Worm (Caenorhabditis elegans) whole organism, L4 larva: ENCODE results near the gene twk-3.

Experiments used
- F10B5.3 ChIP-seq: sonication (generic microtip); optimal IDR thresholded peaks from 2 replicates; lab custom pipeline; 2016; ENCODE audit warnings: mild to moderate bottlenecking, missing genetic modification characterization, missing compliant biosample characterization
- F26F4.8 ChIP-seq: fragments of 200-800 bp; sonication (Bioruptor generic); conservative IDR thresholded peaks from 2 replicates; pipeline ENCODE4 v1.3.6; 2022; ENCODE audit warnings: missing genetic modification characterization, missing compliant biosample characterization
- F44E2.7 ChIP-seq: fragments of 200-800 bp; sonication (Bioruptor generic); IDR thresholded peaks from 2 replicates; pipeline ENCODE4 v2.1.2; 2022; ENCODE audit warnings: missing genetic modification characterization, missing compliant biosample characterization
- F49E8.2 ChIP-seq: sonication (generic microtip); optimal IDR thresholded peaks from 2 replicates; lab custom pipeline; 2016; ENCODE audit warnings: missing compliant biosample characterization, mild to moderate bottlenecking, missing genetic modification characterization, borderline replicate concordance
- T20F7.1 ChIP-seq: fragments of 200-800 bp; sonication (Bioruptor generic); optimal IDR thresholded peaks from 2 replicates; lab custom pipeline; 2018; ENCODE audit warnings: mild to moderate bottlenecking, missing genetic modification characterization, missing compliant biosample characterization
- T26A8.4 ChIP-seq: fragments of 200-800 bp; sonication (Bioruptor generic); IDR thresholded peaks from 2 replicates; pipeline ENCODE4 v1.3.6; 2022; ENCODE audit warnings: missing genetic modification characterization, missing compliant biosample characterization
- Y48G9A.11 ChIP-seq: fragments of 200-800 bp; sonication (Bioruptor generic); IDR thresholded peaks from 2 replicates; pipeline ENCODE4 v1.3.6; 2022; ENCODE audit warnings: missing genetic modification reagents, missing genetic modification characterization, missing compliant biosample characterization
- Y5F2A.4 ChIP-seq: fragments of 200-800 bp; sonication (Bioruptor generic); optimal IDR thresholded peaks from 2 replicates; lab custom pipeline; 2018; ENCODE audit warnings: mild to moderate bottlenecking, missing genetic modification characterization, missing compliant biosample characterization
- Y75B8A.6 ChIP-seq: fragments of 200-800 bp; sonication (Bioruptor generic); IDR thresholded peaks from 2 replicates; pipeline ENCODE4 v1.3.6; 2022; ENCODE audit warnings: missing genetic modification reagents, missing genetic modification characterization, missing compliant biosample characterization
- ceh-82 ChIP-seq: sonication (generic microtip); optimal IDR thresholded peaks from 2 replicates; lab custom pipeline; 2017; ENCODE audit warnings: missing biosample characterization, missing genetic modification characterization
- cey-2 ChIP-seq: sonication (generic microtip); optimal IDR thresholded peaks from 3 replicates; lab custom pipeline; 2017; ENCODE audit warnings: missing genetic modification characterization, mild to moderate bottlenecking, missing compliant biosample characterization, antibody characterized with exemption, borderline replicate concordance; ENCODE audit not compliant: insufficient read depth
- daf-12 ChIP-seq: fragments of 150-350 bp; optimal IDR thresholded peaks from 2 replicates; lab custom pipeline; 2014; ENCODE audit warnings: missing biosample characterization, missing genetic modification reagents, missing genetic modification characterization
- daf-16 ChIP-seq, 3 experiments: sonication (generic microtip); optimal IDR thresholded peaks; 2 replicates each; lab custom pipeline; 2016 to 2017; ENCODE audit warnings: missing genetic modification characterization in 3 of 3, missing genetic modification reagents in 3 of 3, mild to moderate bottlenecking in 2 of 3, missing compliant biosample characterization in 2 of 3, missing biosample characterization in 1 of 3, moderate library complexity in 1 of 3
- daf-19 ChIP-seq: fragments of 200-800 bp; sonication (Bioruptor generic); conservative IDR thresholded peaks from 2 replicates; pipeline ENCODE4 v1.3.6; 2022; ENCODE audit warnings: missing genetic modification characterization, missing compliant biosample characterization
- daf-8 ChIP-seq: fragments of 200-800 bp; sonication (Bioruptor generic); IDR thresholded peaks from 2 replicates; pipeline ENCODE4 v1.3.6; 2022; ENCODE audit warnings: missing genetic modification characterization, missing compliant biosample characterization
- dmd-6 ChIP-seq: fragments of 200-800 bp; sonication (Bioruptor generic); IDR thresholded peaks from 2 replicates; pipeline ENCODE4 v1.3.6; 2022; ENCODE audit warnings: missing genetic modification reagents, missing genetic modification characterization, missing compliant biosample characterization
- dpl-1 ChIP-seq: fragments of 150-350 bp; optimal IDR thresholded peaks from 2 replicates; lab custom pipeline; 2014; ENCODE audit warnings: missing biosample characterization, missing genetic modification reagents, missing genetic modification characterization
- dve-1 ChIP-seq: sonication (generic microtip); optimal IDR thresholded peaks from 2 replicates; lab custom pipeline; 2017; ENCODE audit warnings: antibody characterized with exemption, mild to moderate bottlenecking, missing genetic modification characterization, missing compliant biosample characterization; ENCODE audit not compliant: insufficient read depth
- egl-43 ChIP-seq: fragments of 200-800 bp; sonication (Bioruptor generic); IDR thresholded peaks from 2 replicates; pipeline ENCODE4 v1.3.6; 2022; ENCODE audit warnings: missing genetic modification reagents, missing genetic modification characterization, missing compliant biosample characterization
- fos-1 ChIP-seq: fragments of 150-350 bp; optimal IDR thresholded peaks from 2 replicates; lab custom pipeline; 2014; ENCODE audit warnings: missing biosample characterization, missing genetic modification characterization
- gei-8 ChIP-seq: fragments of 200-800 bp; sonication (Bioruptor generic); optimal IDR thresholded peaks from 2 replicates; lab custom pipeline; 2018; ENCODE audit warnings: mild to moderate bottlenecking, missing genetic modification characterization, missing compliant biosample characterization
- hif-1 ChIP-seq, 2 experiments: sonication (generic microtip); optimal IDR thresholded peaks; 2 replicates each; lab custom pipeline; 2016 to 2017; ENCODE audit warnings: missing compliant biosample characterization in 2 of 2, missing genetic modification characterization in 2 of 2, missing genetic modification reagents in 2 of 2, missing genotype in 2 of 2, mild to moderate bottlenecking in 1 of 2
- jun-1 ChIP-seq: fragments of 150-350 bp; optimal IDR thresholded peaks from 2 replicates; lab custom pipeline; 2014; ENCODE audit warnings: missing biosample characterization, missing genetic modification reagents, missing genetic modification characterization
- lin-15B ChIP-seq: fragments of 150-350 bp; sonication (generic microtip); optimal IDR thresholded peaks from 3 replicates; lab custom pipeline; 2014; ENCODE audit warnings: missing biosample characterization, missing genetic modification characterization
- lin-38 ChIP-seq: fragments of 200-800 bp; sonication (Bioruptor generic); IDR thresholded peaks from 2 replicates; pipeline ENCODE4 v1.3.6; 2022; ENCODE audit warnings: missing genetic modification reagents, missing genetic modification characterization, missing compliant biosample characterization
- lin-39 ChIP-seq: fragments of 150-350 bp; optimal IDR thresholded peaks from 2 replicates; lab custom pipeline; 2014; ENCODE audit warnings: missing biosample characterization, missing genetic modification reagents, missing genetic modification characterization
- lsy-2 ChIP-seq, 2 experiments: fragments of 150-350 bp in 1 of 2; sonication (generic microtip) in 1 of 2; optimal IDR thresholded peaks; 2 replicates each; lab custom pipeline; 2014 to 2017; ENCODE audit warnings: missing biosample characterization in 2 of 2, missing genetic modification characterization in 2 of 2
- madf-9 ChIP-seq: fragments of 200-800 bp; sonication (Bioruptor generic); conservative IDR thresholded peaks from 2 replicates; pipeline ENCODE4 v1.3.6; 2022; ENCODE audit warnings: missing genetic modification reagents, missing genetic modification characterization, missing compliant biosample characterization
- mdl-1 ChIP-seq, 2 experiments: fragments of 150-350 bp in 1 of 2; sonication (generic microtip) in 1 of 2; optimal IDR thresholded peaks; 2 replicates each; lab custom pipeline; 2014 to 2017; ENCODE audit warnings: missing biosample characterization in 2 of 2, missing genetic modification characterization in 2 of 2
- mdt-29 ChIP-seq: fragments of 200-800 bp; sonication (Bioruptor generic); IDR thresholded peaks from 2 replicates; pipeline ENCODE4 v1.3.6; 2022; ENCODE audit warnings: missing genetic modification reagents, missing genetic modification characterization, missing compliant biosample characterization
- mes-2 ChIP-seq: sonication (generic microtip); optimal IDR thresholded peaks from 2 replicates; lab custom pipeline; 2016; ENCODE audit warnings: missing genotype, mild to moderate bottlenecking, missing genetic modification characterization, missing compliant biosample characterization; ENCODE audit not compliant: poor library complexity, severe bottlenecking
- mxl-2 ChIP-seq: fragments of 200-800 bp; sonication (Bioruptor generic); conservative IDR thresholded peaks from 2 replicates; pipeline ENCODE4 v1.3.6; 2022; ENCODE audit warnings: missing genetic modification reagents, missing genetic modification characterization, missing compliant biosample characterization
- nhr-10 ChIP-seq: fragments of 150-350 bp; optimal IDR thresholded peaks from 2 replicates; lab custom pipeline; 2014; ENCODE audit warnings: missing biosample characterization, missing genetic modification characterization
- nhr-102 ChIP-seq: sonication (generic microtip); optimal IDR thresholded peaks from 2 replicates; lab custom pipeline; 2016; ENCODE audit warnings: mild to moderate bottlenecking, missing genetic modification characterization, moderate library complexity, missing compliant biosample characterization
- nhr-237 ChIP-seq: sonication (generic microtip); optimal IDR thresholded peaks from 2 replicates; lab custom pipeline; 2017; ENCODE audit warnings: missing biosample characterization, missing genetic modification characterization
- nhr-28 ChIP-seq: fragments of 150-350 bp; optimal IDR thresholded peaks from 2 replicates; lab custom pipeline; 2014; ENCODE audit warnings: missing biosample characterization, missing genetic modification characterization
- nhr-6 ChIP-seq: fragments of 150-350 bp; optimal IDR thresholded peaks from 2 replicates; lab custom pipeline; 2014; ENCODE audit warnings: missing biosample characterization, missing genetic modification characterization
- nhr-77 ChIP-seq: fragments of 150-350 bp; optimal IDR thresholded peaks from 2 replicates; lab custom pipeline; 2014; ENCODE audit warnings: missing biosample characterization, missing genetic modification characterization
- pha-4 ChIP-seq, 2 experiments: fragments of 150-350 bp in 1 of 2; fragments of 200-800 bp in 1 of 2; sonication (Bioruptor generic) in 1 of 2; IDR thresholded peaks in 1 of 2; optimal IDR thresholded peaks in 1 of 2; 2 replicates each; pipeline versions ENCODE4 v1.3.6 to Lab custom; 2014 to 2022; ENCODE audit warnings: missing genetic modification characterization in 2 of 2, missing genetic modification reagents in 2 of 2, missing biosample characterization in 1 of 2, missing compliant biosample characterization in 1 of 2
- php-3 ChIP-seq: fragments of 200-800 bp; sonication (Bioruptor generic); IDR thresholded peaks from 2 replicates; pipeline ENCODE4 v1.3.6; 2022; ENCODE audit warnings: missing genetic modification reagents, missing genetic modification characterization, missing compliant biosample characterization
- rbr-2 ChIP-seq: sonication (generic microtip); optimal IDR thresholded peaks from 2 replicates; lab custom pipeline; 2016; ENCODE audit warnings: missing genotype, missing genetic modification characterization, missing compliant biosample characterization
- skn-1 ChIP-seq: fragments of 150-350 bp; optimal IDR thresholded peaks from 2 replicates; lab custom pipeline; 2014; ENCODE audit warnings: missing biosample characterization, missing genetic modification characterization
- snpc-1.2 ChIP-seq: fragments of 200-800 bp; sonication (Bioruptor generic); IDR thresholded peaks from 2 replicates; pipeline ENCODE4 v1.3.6; 2022; ENCODE audit warnings: missing genetic modification reagents, missing genetic modification characterization, missing compliant biosample characterization
- tag-97 ChIP-seq: fragments of 200-800 bp; sonication (Bioruptor generic); IDR thresholded peaks from 2 replicates; pipeline ENCODE4 v1.3.6; 2022; ENCODE audit warnings: missing genetic modification characterization, missing compliant biosample characterization
- tra-1 ChIP-seq: fragments of 200-800 bp; sonication (Bioruptor generic); IDR thresholded peaks from 2 replicates; pipeline ENCODE4 v1.3.6; 2022; ENCODE audit warnings: missing genetic modification reagents, missing genetic modification characterization, missing compliant biosample characterization
- unc-62 ChIP-seq, 3 experiments: fragments of 150-350 bp in 1 of 3; sonication (generic microtip); optimal IDR thresholded peaks in 2 of 3; peaks in 1 of 3; 1 replicate in 1 of 3; 2 replicates in 2 of 3; lab custom pipeline; 2014 to 2017; ENCODE audit warnings: missing biosample characterization in 3 of 3, missing genetic modification characterization in 3 of 3, missing genetic modification reagents in 3 of 3, missing genotype in 1 of 3
- vab-7 ChIP-seq: fragments of 200-800 bp; sonication (Bioruptor generic); IDR thresholded peaks from 2 replicates; pipeline ENCODE4 v1.3.6; 2022; ENCODE audit warnings: missing genetic modification reagents, missing genetic modification characterization, missing compliant biosample characterization
- zip-2 ChIP-seq: fragments of 150-350 bp; optimal IDR thresholded peaks from 2 replicates; lab custom pipeline; 2014; ENCODE audit warnings: missing biosample characterization, missing genetic modification characterization
- ztf-7 ChIP-seq: fragments of 150-350 bp; optimal IDR thresholded peaks from 2 replicates; lab custom pipeline; 2014; ENCODE audit warnings: missing biosample characterization, missing genetic modification characterization

twk-3 gene

ce11 chrII:8162120-8162648 is 50.4 kb downstream of the twk-3 start, which contains the start of the genes emb-27 and rrf-3:
Gene emb-27, minus strand, starts transcription at chrII:8162170.
Gene rrf-3, plus strand, starts transcription at chrII:8162465.
- no peak for TF ChIP-seq mdl-1 (tag; optimal IDR thresholded peaks at IDR 0.05; lab: Kevin White, UChicago)
- no peak for TF ChIP-seq zip-2 (tag; lab: Kevin White, UChicago)
- no peak for TF ChIP-seq nhr-28
- TF ChIP-seq dve-1 = no peak
- no peak for TF ChIP-seq egl-43 (GFP tag; lab: Robert Waterston, UW)
- TF ChIP-seq Y48G9A.11 (GFP tag; lab: Robert Waterston, UW) = peak; percentile 84
- TF ChIP-seq madf-9 (GFP tag; lab: Robert Waterston, UW) = no peak
- TF ChIP-seq unc-62 (GFP tag; optimal IDR thresholded peaks at IDR 0.05 in 1 of 2; lab: Kevin White, UChicago) = no peak
- no peak for TF ChIP-seq unc-62 (tag; optimal IDR thresholded peaks at IDR 0.05; lab: Kevin White, UChicago)
- no peak for TF ChIP-seq nhr-10 (tag; lab: Kevin White, UChicago)
- TF ChIP-seq F49E8.2 (tag; lab: Kevin White, UChicago) = no peak
- TF ChIP-seq mxl-2 (GFP tag; lab: Robert Waterston, UW) = no peak
- peak; percentile 92 for TF ChIP-seq T20F7.1 (GFP tag; lab: Kevin White, UChicago)
- TF ChIP-seq ceh-82 (tag; lab: Kevin White, UChicago) = no peak
- no peak for TF ChIP-seq fos-1
- TF ChIP-seq gei-8 (GFP tag; lab: Kevin White, UChicago) = no peak
- TF ChIP-seq tra-1 = no peak
- TF ChIP-seq lin-39 (tag; lab: Kevin White, UChicago) = no peak
- TF ChIP-seq Y5F2A.4 (GFP tag; lab: Kevin White, UChicago) = no peak
- no peak for TF ChIP-seq lin-15B
- no peak for TF ChIP-seq nhr-77 (tag; lab: Kevin White, UChicago)
- no peak for TF ChIP-seq vab-7 (GFP tag; lab: Robert Waterston, UW)
- TF ChIP-seq rbr-2 (tag; lab: Kevin White, UChicago) = no peak
- TF ChIP-seq lin-38 = peak; percentile 88
- no peak for TF ChIP-seq F26F4.8 (GFP tag; lab: Robert Waterston, UW)
- TF ChIP-seq T26A8.4 (GFP tag; lab: Robert Waterston, UW) = no peak
- TF ChIP-seq cey-2 = no peak
- TF ChIP-seq skn-1 (tag; lab: Kevin White, UChicago) = no peak
- TF ChIP-seq hif-1 (tag; optimal IDR thresholded peaks at IDR 0.05; lab: Kevin White, UChicago) = no peak
- TF ChIP-seq daf-16 (GFP tag; optimal IDR thresholded peaks at IDR 0.05; lab: Kevin White, UChicago) = no peak
- TF ChIP-seq daf-16 (tag; optimal IDR thresholded peaks at IDR 0.05; lab: Kevin White, UChicago) = no peak
- no peak for TF ChIP-seq daf-19
- TF ChIP-seq dmd-6 (GFP tag; lab: Robert Waterston, UW) = no peak
- TF ChIP-seq tag-97 (GFP tag; lab: Robert Waterston, UW) = no peak
- TF ChIP-seq daf-8 (GFP tag; lab: Robert Waterston, UW) = no peak
- peak in 1 of 2 experiments; percentile 84 for TF ChIP-seq lsy-2 (tag; optimal IDR thresholded peaks at IDR 0.05; lab: Kevin White, UChicago)
- TF ChIP-seq nhr-6 (tag; lab: Kevin White, UChicago) = peak; percentile 0
- TF ChIP-seq ztf-7 = no peak
- TF ChIP-seq mes-2 (tag; lab: Kevin White, UChicago) = peak; percentile 59
- peak; percentile 73 for TF ChIP-seq dpl-1 (GFP tag; lab: Kevin White, UChicago)
- no peak for TF ChIP-seq snpc-1.2 (GFP tag; lab: Robert Waterston, UW)
- no peak for TF ChIP-seq Y75B8A.6 (GFP tag; lab: Robert Waterston, UW)
- TF ChIP-seq mdt-29 (GFP tag; lab: Robert Waterston, UW) = no peak
- no peak for TF ChIP-seq daf-12
- TF ChIP-seq nhr-237 (tag; lab: Kevin White, UChicago) = no peak
- no peak for TF ChIP-seq F44E2.7 (GFP tag; lab: Robert Waterston, UW)
- TF ChIP-seq jun-1 (tag; lab: Kevin White, UChicago) = no peak
- no peak for TF ChIP-seq php-3 (GFP tag; lab: Robert Waterston, UW)
- no peak for TF ChIP-seq pha-4 (GFP tag; IDR thresholded peaks at IDR 0.05; lab: Robert Waterston, UW)
- TF ChIP-seq pha-4 (tag; optimal IDR thresholded peaks at IDR 0.05; lab: Kevin White, UChicago) = no peak
- TF ChIP-seq F10B5.3 (tag; lab: Kevin White, UChicago) = no peak
- no peak for TF ChIP-seq nhr-102 (tag; lab: Kevin White, UChicago)
